Fruit fly (Drosophila melanogaster) whole organism, prepupa: ENCODE measurements around the gene Pld3.

Source experiments
- CG10631 ChIP-seq: fragments of 200-800 bp; sonication (Bioruptor generic); optimal IDR thresholded peaks from 2 replicates; lab custom pipeline; 2016; ENCODE audit warnings: missing biosample characterization, missing genetic modification characterization
- CG10669 ChIP-seq: fragments of 200-800 bp; sonication (Bioruptor generic); optimal IDR thresholded peaks from 3 replicates; lab custom pipeline; 2018; ENCODE audit warnings: missing biosample characterization, mild to moderate bottlenecking, missing genetic modification characterization, moderate library complexity
- CG11294 ChIP-seq: fragments of 200-800 bp; sonication (Bioruptor generic); IDR thresholded peaks from 2 replicates; pipeline ENCODE4 v1.3.6; 2022; ENCODE audit warnings: missing biosample characterization, missing genetic modification characterization
- CG11762 ChIP-seq: fragments of 200-800 bp; sonication (Bioruptor generic); optimal IDR thresholded peaks from 3 replicates; lab custom pipeline; 2016; ENCODE audit warnings: missing biosample characterization, missing genetic modification characterization; ENCODE audit not compliant: insufficient read depth
- CG15336 ChIP-seq: fragments of 200-800 bp; sonication (Bioruptor generic); IDR thresholded peaks from 2 replicates; pipeline ENCODE4 v1.3.6; 2022; ENCODE audit warnings: missing biosample characterization, missing genetic modification characterization
- CG6792 ChIP-seq: fragments of 200-800 bp; sonication (Bioruptor generic); optimal IDR thresholded peaks from 3 replicates; lab custom pipeline; 2016; ENCODE audit warnings: missing biosample characterization, missing genetic modification characterization
- CG6854 ChIP-seq: fragments of 200-800 bp; sonication (Bioruptor generic); optimal IDR thresholded peaks from 2 replicates; lab custom pipeline; 2017; ENCODE audit warnings: missing biosample characterization, mild to moderate bottlenecking, missing genetic modification characterization
- CG7368 ChIP-seq: fragments of 200-800 bp; sonication (Bioruptor generic); optimal IDR thresholded peaks from 3 replicates; lab custom pipeline; 2016; ENCODE audit warnings: missing biosample characterization, missing genetic modification characterization
- CG8319 ChIP-seq: fragments of 200-800 bp; sonication (Bioruptor generic); optimal IDR thresholded peaks from 3 replicates; lab custom pipeline; 2016; ENCODE audit warnings: missing biosample characterization, missing genetic modification characterization
- CG8632 ChIP-seq: fragments of 200-800 bp; sonication (Bioruptor generic); optimal IDR thresholded peaks from 3 replicates; lab custom pipeline; 2016; ENCODE audit warnings: missing biosample characterization, missing genetic modification characterization
- CG9139 ChIP-seq: fragments of 200-800 bp; sonication (Bioruptor generic); optimal IDR thresholded peaks from 3 replicates; lab custom pipeline; 2017; ENCODE audit warnings: missing biosample characterization, mild to moderate bottlenecking, missing genetic modification characterization
- Eip75B ChIP-seq: fragments of 200-800 bp; sonication (Bioruptor generic); optimal IDR thresholded peaks from 3 replicates; lab custom pipeline; 2016; ENCODE audit warnings: missing biosample characterization, missing genetic modification characterization
- Eip78C ChIP-seq: fragments of 200-800 bp; sonication (Bioruptor generic); peaks from one replicate; lab custom pipeline; 2016; ENCODE audit warnings: missing biosample characterization, missing genetic modification characterization
- Ets21C ChIP-seq: fragments of 200-800 bp; sonication (Bioruptor generic); optimal IDR thresholded peaks from 3 replicates; lab custom pipeline; 2016; ENCODE audit warnings: missing biosample characterization, missing genetic modification characterization
- Ets96B ChIP-seq: fragments of 200-800 bp; optimal IDR thresholded peaks from 2 replicates; lab custom pipeline; 2019; ENCODE audit warnings: missing biosample characterization, mild to moderate bottlenecking, missing genetic modification characterization, moderate library complexity
- Hr38 ChIP-seq: sonication (Bioruptor generic); optimal IDR thresholded peaks from 2 replicates; lab custom pipeline; 2016; ENCODE audit warnings: missing biosample characterization, missing genetic modification characterization
- Hr39 ChIP-seq: fragments of 200-800 bp; sonication (Bioruptor generic); optimal IDR thresholded peaks from 2 replicates; lab custom pipeline; 2016; ENCODE audit warnings: missing biosample characterization, missing genetic modification characterization
- Lpt ChIP-seq: fragments of 200-800 bp; sonication (Bioruptor generic); optimal IDR thresholded peaks from 3 replicates; lab custom pipeline; 2016; ENCODE audit warnings: missing biosample characterization, missing genetic modification characterization
- OdsH ChIP-seq: fragments of 200-800 bp; sonication (Bioruptor generic); optimal IDR thresholded peaks from 3 replicates; lab custom pipeline; 2016; ENCODE audit warnings: missing biosample characterization, missing genetic modification characterization
- Smox ChIP-seq: fragments of 200-800 bp; sonication (Bioruptor generic); optimal IDR thresholded peaks from 3 replicates; lab custom pipeline; 2016; ENCODE audit warnings: missing biosample characterization, missing genetic modification characterization
- Sox14 ChIP-seq: fragments of 200-800 bp; sonication (Bioruptor generic); optimal IDR thresholded peaks from 3 replicates; lab custom pipeline; 2016; ENCODE audit warnings: missing biosample characterization, missing genetic modification characterization
- acj6 ChIP-seq: fragments of 200-800 bp; sonication (Bioruptor generic); optimal IDR thresholded peaks from 3 replicates; lab custom pipeline; 2016; ENCODE audit warnings: missing biosample characterization, missing genetic modification characterization
- cyc ChIP-seq: fragments of 200-800 bp; sonication (Bioruptor generic); optimal IDR thresholded peaks from 3 replicates; lab custom pipeline; 2016; ENCODE audit warnings: missing biosample characterization, missing genetic modification characterization
- dac ChIP-seq: fragments of 200-800 bp; sonication (Bioruptor generic); optimal IDR thresholded peaks from 2 replicates; lab custom pipeline; 2017; ENCODE audit warnings: missing biosample characterization, mild to moderate bottlenecking, missing genetic modification characterization
- dsx ChIP-seq: fragments of 200-800 bp; optimal IDR thresholded peaks from 3 replicates; lab custom pipeline; 2019; ENCODE audit warnings: missing biosample characterization, mild to moderate bottlenecking, missing genetic modification characterization, moderate library complexity; ENCODE audit not compliant: poor library complexity, severe bottlenecking
- eg ChIP-seq: fragments of 200-800 bp; sonication (Bioruptor generic); IDR thresholded peaks from 3 replicates; pipeline ENCODE4 v1.3.6; 2022; ENCODE audit warnings: missing biosample characterization, missing genetic modification characterization
- esn ChIP-seq: fragments of 200-800 bp; sonication (Bioruptor generic); optimal IDR thresholded peaks from 2 replicates; lab custom pipeline; 2016; ENCODE audit warnings: missing biosample characterization, mild to moderate bottlenecking, missing genetic modification characterization, moderate library complexity
- fd59A ChIP-seq: fragments of 200-800 bp; sonication (Bioruptor generic); optimal IDR thresholded peaks from 2 replicates; lab custom pipeline; 2017; ENCODE audit warnings: missing biosample characterization, mild to moderate bottlenecking, missing genetic modification characterization, missing genetic modification reagents
- fd85E ChIP-seq: fragments of 200-800 bp; sonication (Bioruptor generic); optimal IDR thresholded peaks from 3 replicates; lab custom pipeline; 2016; ENCODE audit warnings: missing biosample characterization, missing genetic modification characterization
- lz ChIP-seq: fragments of 200-800 bp; sonication (Bioruptor generic); optimal IDR thresholded peaks from 3 replicates; lab custom pipeline; 2016; ENCODE audit warnings: missing biosample characterization, missing genetic modification characterization
- net ChIP-seq: fragments of 200-800 bp; sonication (Bioruptor generic); optimal IDR thresholded peaks from 3 replicates; lab custom pipeline; 2016; ENCODE audit warnings: missing biosample characterization, missing genetic modification characterization
- salr ChIP-seq, 2 experiments: fragments of 200-800 bp; sonication (Bioruptor generic); optimal IDR thresholded peaks; 3 replicates each; lab custom pipeline; 2016 to 2018; ENCODE audit warnings: missing biosample characterization in 2 of 2, missing genetic modification characterization in 2 of 2, mild to moderate bottlenecking in 1 of 2
- ss ChIP-seq, 2 experiments: fragments of 200-800 bp; sonication (Bioruptor generic); optimal IDR thresholded peaks; 2 replicates in 1 of 2; 3 replicates in 1 of 2; lab custom pipeline; 2017 to 2018; ENCODE audit warnings: mild to moderate bottlenecking in 2 of 2, missing biosample characterization in 2 of 2, missing genetic modification characterization in 2 of 2, moderate library complexity in 1 of 2
- svp ChIP-seq: fragments of 200-800 bp; sonication (Bioruptor generic); peaks from one replicate; lab custom pipeline; 2016; ENCODE audit warnings: missing biosample characterization, missing genetic modification characterization

The Pld3 gene

DNA sequence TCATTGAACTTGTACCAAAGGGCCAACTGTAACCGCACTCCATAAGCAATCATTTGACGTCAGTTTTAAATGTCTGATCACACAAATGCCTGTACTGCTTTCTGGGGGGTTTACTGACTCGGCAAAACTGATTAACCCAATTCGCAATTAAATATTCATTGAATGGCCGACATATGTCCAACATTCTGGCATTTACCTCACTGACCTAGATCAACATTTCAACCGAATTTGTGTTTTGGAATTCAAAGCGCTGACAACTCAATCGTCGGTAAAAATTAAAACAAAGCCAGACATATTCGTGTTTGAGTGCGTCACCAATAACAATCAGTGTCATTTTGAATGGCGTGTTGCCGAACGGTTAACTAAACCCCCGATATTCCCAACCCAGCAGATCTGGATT is 43.0 kb upstream of the Pld3 start:
- TF ChIP-seq cyc (GFP tag; lab: Kevin White, UChicago) (no peak), CG9139 (GFP tag; lab: Kevin White, UChicago) (no peak), CG8632 (GFP tag; lab: Kevin White, UChicago) (no peak), Eip75B (GFP tag; lab: Kevin White, UChicago) (no peak), CG6854 (no peak), CG10669 (no peak), Ets96B (no peak), dsx (no peak), fd85E (GFP tag; lab: Kevin White, UChicago) (no peak), ss (GFP tag; optimal IDR thresholded peaks at IDR 0.05; lab: Kevin White, UChicago) (no peak)
- TF ChIP-seq, all 60 proteins: peak for 0

DNA sequence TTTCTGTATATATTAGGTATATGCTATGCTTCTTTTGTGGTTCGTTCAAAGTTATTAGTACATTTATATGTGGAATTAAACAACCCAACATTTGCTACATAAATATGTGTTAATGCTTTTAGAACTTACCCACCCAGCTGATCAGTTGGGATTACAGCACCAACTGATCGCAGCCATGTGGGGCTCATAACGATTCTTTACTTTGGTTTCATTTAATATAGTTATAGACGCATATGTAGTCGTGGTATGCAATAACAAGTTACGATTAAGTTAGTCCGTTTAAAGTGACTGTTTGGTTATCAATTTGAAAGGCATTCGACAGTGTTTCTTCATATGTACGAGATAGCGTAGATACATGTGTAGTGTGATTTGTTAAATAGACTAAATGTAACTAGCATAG is 22.9 kb upstream of the Pld3 start:
- TF ChIP-seq CG11294 (GFP tag; lab: Robert Waterston, UW) = no peak
- no peak for TF ChIP-seq Eip75B (GFP tag; lab: Kevin White, UChicago)
- no peak for TF ChIP-seq CG7368
- no peak for TF ChIP-seq fd85E (GFP tag; lab: Kevin White, UChicago)
- TF ChIP-seq CG8319 (GFP tag; lab: Kevin White, UChicago) = no peak
- TF ChIP-seq acj6 = no peak
- no peak for TF ChIP-seq salr (GFP tag; optimal IDR thresholded peaks at IDR 0.05; lab: Kevin White, UChicago)
- TF ChIP-seq CG10669 = no peak
- TF ChIP-seq Hr38 (GFP tag; lab: Kevin White, UChicago) = no peak
- TF ChIP-seq OdsH (GFP tag; lab: Kevin White, UChicago) = no peak

DNA sequence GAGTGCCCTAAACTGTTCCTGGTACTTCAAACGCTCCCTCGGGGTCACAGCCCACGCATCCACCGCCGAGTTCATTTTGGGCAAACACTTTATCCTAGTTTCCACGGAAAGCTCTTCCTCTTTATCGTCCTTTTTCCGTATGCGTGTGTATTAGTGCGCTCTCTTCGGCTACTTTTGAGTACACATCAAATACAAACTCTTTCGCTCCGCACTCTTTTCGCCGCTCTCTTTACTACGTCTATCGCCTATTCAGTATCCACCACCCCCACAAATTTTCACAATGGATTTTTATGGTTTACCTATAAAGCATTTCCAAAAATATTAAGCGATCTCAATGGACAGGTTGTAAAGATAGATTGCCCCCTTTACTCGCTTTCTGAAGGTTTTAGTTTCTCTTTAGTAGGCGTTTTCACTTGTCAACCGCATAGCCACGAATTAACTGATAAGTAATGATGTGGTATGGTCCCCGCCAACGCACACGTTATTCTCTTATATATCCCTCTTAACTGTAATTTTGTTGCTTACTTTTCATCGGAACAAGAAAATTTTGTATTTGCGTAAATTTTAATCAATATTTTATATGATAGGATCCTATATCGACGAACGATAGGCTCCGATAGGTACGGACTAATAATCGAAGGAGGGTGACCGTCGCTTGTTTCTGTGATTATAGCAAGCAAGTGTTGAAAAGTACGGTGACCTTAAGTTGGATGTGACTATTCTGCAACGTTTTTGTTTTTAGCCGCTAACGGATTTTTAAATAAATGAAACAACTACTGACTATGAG is 16.7 kb upstream of the Pld3 start, which contains the start of gene Dap160:
Dap160 (minus strand) TSS at position 634 of the 787 bp plus-strand sequence.
- TF ChIP-seq CG11762 (no peak), fd85E (GFP tag; lab: Kevin White, UChicago) (peak; percentile 36), acj6 (no peak), fd59A (GFP tag; lab: Kevin White, UChicago) (no peak), CG15336 (no peak), Sox14 (peak; percentile 9), esn (GFP tag; lab: Kevin White, UChicago) (peak; percentile 12), net (no peak)
- TF ChIP-seq, all 60 proteins: peak for 3

DNA sequence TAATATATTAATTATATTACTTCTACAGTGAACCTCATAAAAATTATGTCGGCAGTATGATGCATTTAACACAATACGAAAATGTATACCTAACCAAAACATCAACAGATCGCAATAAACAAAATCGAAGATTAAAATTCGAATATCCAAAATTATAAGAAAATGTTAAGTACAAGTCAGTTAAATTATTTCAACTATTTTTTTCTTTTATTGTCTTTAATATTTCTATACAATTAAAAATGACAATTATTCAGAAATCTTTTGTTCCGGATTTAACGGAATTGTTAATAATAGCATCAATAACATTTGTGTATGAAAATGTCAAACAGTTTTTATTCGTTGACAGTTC is 16.2 kb upstream of the Pld3 start:
- TF ChIP-seq CG8319 (GFP tag; lab: Kevin White, UChicago) (no peak), CG9139 (GFP tag; lab: Kevin White, UChicago) (no peak), CG15336 (no peak), Ets21C (GFP tag; lab: Kevin White, UChicago) (no peak), eg (GFP tag; lab: Robert Waterston, UW) (no peak), OdsH (GFP tag; lab: Kevin White, UChicago) (no peak), CG6792 (no peak), Eip78C (no peak), dac (GFP tag; lab: Kevin White, UChicago) (no peak), lz (GFP tag; lab: Kevin White, UChicago) (no peak), CG8632 (GFP tag; lab: Kevin White, UChicago) (no peak), Lpt (no peak), svp (GFP tag; lab: Kevin White, UChicago) (no peak), Hr39 (no peak), CG10631 (GFP tag; lab: Kevin White, UChicago) (no peak), net (no peak), Eip75B (GFP tag; lab: Kevin White, UChicago) (no peak), Smox (GFP tag; lab: Kevin White, UChicago) (no peak), esn (GFP tag; lab: Kevin White, UChicago) (no peak)
